Worm (Caenorhabditis elegans): Measurements from ENCODE around the gene srh-236.

Gene srh-236

DNA sequence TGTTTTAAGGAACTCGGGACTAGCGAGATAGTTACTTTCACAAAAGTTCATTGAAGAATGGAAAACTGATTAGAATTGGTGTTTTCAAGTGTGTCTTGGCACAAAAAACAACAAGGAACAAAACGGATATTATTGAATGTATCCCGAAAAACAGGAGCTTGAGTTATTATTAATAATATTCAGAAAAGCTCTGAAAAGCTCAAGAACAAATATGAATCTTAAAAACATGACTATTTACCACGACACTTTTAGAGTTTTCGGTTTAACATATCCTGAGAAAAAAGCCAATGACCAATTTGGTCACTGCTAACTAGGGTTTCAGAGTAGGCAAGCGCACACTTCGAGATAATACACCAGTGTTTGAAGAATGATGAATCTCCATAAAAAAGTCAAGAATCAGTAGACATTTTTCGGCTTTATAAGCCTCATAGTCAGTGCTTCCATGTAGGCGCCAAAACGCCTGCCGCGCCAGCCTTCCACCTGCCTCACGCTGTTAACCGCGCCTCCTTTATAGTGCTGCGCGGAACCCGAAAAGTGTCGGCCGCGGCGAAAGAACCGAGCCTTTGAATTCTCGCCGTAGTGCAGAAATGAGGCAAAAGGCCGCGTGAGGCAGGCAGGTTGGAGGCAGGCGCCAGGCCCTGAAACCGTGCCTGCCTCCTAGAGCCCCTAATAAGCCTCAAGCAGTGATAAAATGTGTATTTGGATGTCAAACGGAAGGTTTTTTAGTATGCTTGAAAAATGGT lies at the start of gene srh-236:
Gene srh-236, minus strand, starts transcription at position 51 of the 743 bp plus-strand sequence.
- no peak for TF ChIP-seq bed-3 (GFP tag; optimal IDR thresholded peaks at IDR 0.05)
- no peak for TF ChIP-seq sem-2 (GFP tag; optimal IDR thresholded peaks at IDR 0.05)
- no peak for TF ChIP-seq hlh-1 (tag; optimal IDR thresholded peaks at IDR 0.05)
- TF ChIP-seq mep-1 (tag; optimal IDR thresholded peaks at IDR 0.05), result no peak
- no peak for TF ChIP-seq tbx-8 (GFP tag; optimal IDR thresholded peaks at IDR 0.05)
- TF ChIP-seq cnd-1 (tag; optimal IDR thresholded peaks at IDR 0.05), result no peak
- TF ChIP-seq ceh-83 (GFP tag; optimal IDR thresholded peaks at IDR 0.05), result no peak
- no peak for TF ChIP-seq mab-5 (tag; optimal IDR thresholded peaks at IDR 0.05)
- no peak for TF ChIP-seq ceh-39 (tag; optimal IDR thresholded peaks at IDR 0.05)
- no peak for TF ChIP-seq ztf-11 (tag; optimal IDR thresholded peaks at IDR 0.05)
- no peak for TF ChIP-seq nhr-12 (tag; optimal IDR thresholded peaks at IDR 0.05)

DNA sequence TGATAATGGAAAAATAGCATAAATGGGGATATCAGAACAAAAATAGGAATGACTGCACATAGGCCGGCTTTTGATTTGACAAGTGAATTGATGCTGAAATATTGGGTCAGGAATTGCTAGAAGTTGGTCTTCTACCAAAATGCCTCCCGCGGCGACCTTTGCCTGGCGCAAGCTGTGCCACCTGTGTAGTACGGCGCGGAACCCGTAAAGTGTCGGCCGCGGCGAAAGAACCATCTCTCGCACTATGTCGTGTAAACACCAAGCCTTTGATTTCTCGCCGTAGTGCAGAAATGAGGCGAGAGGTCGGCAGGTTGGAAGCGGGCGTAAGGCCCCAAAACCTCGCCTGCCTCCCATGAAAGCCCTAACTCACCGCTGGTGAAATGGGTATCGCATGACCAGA lies 49.5 kb upstream of the srh-236 start:
- TF ChIP-seq hlh-1 (tag; optimal IDR thresholded peaks at IDR 0.05) (no peak), sptf-1 (tag; optimal IDR thresholded peaks at IDR 0.05) (no peak)

- TF ChIP-seq nhr-12 (tag; optimal IDR thresholded peaks at IDR 0.05), result no peak
- TF ChIP-seq ces-1 (GFP tag; optimal IDR thresholded peaks at IDR 0.05), result no peak
- no peak for TF ChIP-seq mep-1 (tag; optimal IDR thresholded peaks at IDR 0.05)
- TF ChIP-seq ztf-11 (tag; optimal IDR thresholded peaks at IDR 0.05), result no peak
- no peak for TF ChIP-seq ham-2 (GFP tag; optimal IDR thresholded peaks at IDR 0.05)
- TF ChIP-seq pha-4 (tag; optimal IDR thresholded peaks at IDR 0.05), result no peak
- no peak for TF ChIP-seq bed-3 (GFP tag; optimal IDR thresholded peaks at IDR 0.05)
- TF ChIP-seq ceh-39 (tag; optimal IDR thresholded peaks at IDR 0.05), result no peak
- TF ChIP-seq tbx-8 (GFP tag; optimal IDR thresholded peaks at IDR 0.05), result no peak
- no peak for TF ChIP-seq elt-1 (tag; optimal IDR thresholded peaks at IDR 0.05; ENCODE audit: borderline replicate concordance, insufficient read depth)
- TF ChIP-seq lsy-2 (tag; optimal IDR thresholded peaks at IDR 0.05), result no peak
- no peak for TF ChIP-seq elt-3 (tag; optimal IDR thresholded peaks at IDR 0.05)
- TF ChIP-seq blmp-1 (tag; optimal IDR thresholded peaks at IDR 0.05), result no peak
- no peak for TF ChIP-seq unc-39 (tag; optimal IDR thresholded peaks at IDR 0.05)
- TF ChIP-seq drap-1 (GFP tag; optimal IDR thresholded peaks at IDR 0.05), result no peak
- no peak for TF ChIP-seq cnd-1 (tag; optimal IDR thresholded peaks at IDR 0.05)
- TF ChIP-seq nhr-76 (tag; optimal IDR thresholded peaks at IDR 0.05), result no peak
These were observed 47.0 kb upstream of the srh-236 start, which contains the start of gene fbxa-85 for ce11 chrV:17258868-17259267. Gene fbxa-85, plus strand, starts transcription at chrV:17259168.

DNA sequence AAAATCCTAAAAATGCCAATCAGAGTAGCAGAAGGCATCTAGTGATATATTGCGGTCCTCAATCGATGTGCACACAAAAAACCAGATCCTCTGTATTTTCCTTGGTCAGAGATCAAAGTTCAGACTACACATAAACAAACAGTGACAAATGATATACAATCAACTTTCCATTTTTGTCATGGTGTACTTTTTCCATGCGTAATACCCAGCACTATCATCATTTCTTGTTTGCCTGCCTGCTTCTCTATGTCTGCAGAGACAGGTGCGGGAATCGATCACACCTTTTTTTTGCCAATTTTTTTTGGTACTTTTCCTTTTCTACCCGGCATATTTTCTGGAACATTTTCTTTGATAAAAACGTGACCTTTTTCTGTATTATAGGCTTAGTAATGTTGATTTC lies 46.4 kb upstream of the srh-236 start:
- TF ChIP-seq flh-1 (GFP tag; optimal IDR thresholded peaks at IDR 0.05) (no peak), tbx-8 (GFP tag; optimal IDR thresholded peaks at IDR 0.05) (no peak), ztf-11 (tag; optimal IDR thresholded peaks at IDR 0.05) (no peak), snpc-4 (tag; optimal IDR thresholded peaks at IDR 0.05) (no peak), nhr-28 (tag; optimal IDR thresholded peaks at IDR 0.05) (no peak), drap-1 (GFP tag; optimal IDR thresholded peaks at IDR 0.05) (no peak), mab-5 (tag; optimal IDR thresholded peaks at IDR 0.05) (no peak), lsy-2 (tag; optimal IDR thresholded peaks at IDR 0.05) (no peak), bed-3 (GFP tag; optimal IDR thresholded peaks at IDR 0.05) (no peak)

DNA sequence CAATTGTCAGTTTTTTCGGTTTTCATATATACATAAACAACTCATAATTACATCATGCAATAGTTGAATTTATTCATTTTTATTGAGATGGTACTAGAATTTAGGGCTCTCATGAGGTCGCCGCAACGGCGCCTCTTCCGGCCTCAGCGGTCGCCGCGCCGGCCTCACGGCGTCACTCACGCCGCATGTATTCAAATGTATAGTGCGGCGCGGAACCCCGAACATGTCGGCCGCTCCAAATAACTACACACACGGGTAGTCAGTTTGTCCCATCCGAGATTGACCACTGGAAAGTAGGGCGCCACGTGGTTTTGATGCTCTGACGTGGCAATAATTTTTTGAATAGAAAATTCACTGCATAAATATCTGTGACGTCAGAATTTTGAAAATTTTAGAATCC lies 45.8 kb upstream of the srh-236 start:
- TF ChIP-seq nhr-28 (tag; optimal IDR thresholded peaks at IDR 0.05), result no peak
- TF ChIP-seq ceh-83 (GFP tag; optimal IDR thresholded peaks at IDR 0.05), result no peak
- no peak for TF ChIP-seq mls-2 (tag; optimal IDR thresholded peaks at IDR 0.05)

ce11 chrV:17255454-17255853 lies 43.6 kb upstream of the srh-236 start, which contains the start of gene srh-115:
Gene srh-115, plus strand, starts transcription at chrV:17255754.
- TF ChIP-seq ztf-11 (tag; optimal IDR thresholded peaks at IDR 0.05), result no peak
- no peak for TF ChIP-seq unc-120 (tag; optimal IDR thresholded peaks at IDR 0.05; ENCODE audit: poor library complexity, severe bottlenecking)
- TF ChIP-seq nhr-28 (tag; optimal IDR thresholded peaks at IDR 0.05), result no peak
- TF ChIP-seq elt-1 (tag; optimal IDR thresholded peaks at IDR 0.05; ENCODE audit: borderline replicate concordance, insufficient read depth), result no peak
- TF ChIP-seq ces-1 (GFP tag; optimal IDR thresholded peaks at IDR 0.05), result no peak
- TF ChIP-seq elt-3 (tag; optimal IDR thresholded peaks at IDR 0.05), result no peak
- TF ChIP-seq snpc-4 (tag; optimal IDR thresholded peaks at IDR 0.05), result no peak
